Worm (Caenorhabditis elegans) whole organism, L2 larva: ENCODE results near the gene F59B1.4.

ENCODE experiments used
- Y55F3AM.14 ChIP-seq: fragments of 200-800 bp; sonication (Bioruptor generic); optimal IDR thresholded peaks from 2 replicates; lab custom pipeline; 2018; ENCODE audit warnings: mild to moderate bottlenecking, missing genetic modification characterization, missing compliant biosample characterization
- aly-2 ChIP-seq: fragments of 150-350 bp; optimal IDR thresholded peaks from 2 replicates; lab custom pipeline; 2014; ENCODE audit warnings: missing biosample characterization, missing genetic modification characterization
- blmp-1 ChIP-seq: sonication (generic microtip); optimal IDR thresholded peaks from 2 replicates; lab custom pipeline; 2017; ENCODE audit warnings: missing genetic modification characterization, mild to moderate bottlenecking, missing compliant biosample characterization, antibody characterized with exemption, moderate library complexity; ENCODE audit not compliant: insufficient read depth
- ceh-82 ChIP-seq: fragments of 150-350 bp; optimal IDR thresholded peaks from 2 replicates; lab custom pipeline; 2014; ENCODE audit warnings: missing biosample characterization, missing genetic modification characterization
- nhr-25 ChIP-seq: fragments of 150-350 bp; sonication (generic microtip); optimal IDR thresholded peaks from 3 replicates; lab custom pipeline; 2014; ENCODE audit warnings: missing biosample characterization, missing genetic modification characterization
- nhr-77 ChIP-seq: fragments of 150-350 bp; optimal IDR thresholded peaks from 2 replicates; lab custom pipeline; 2014; ENCODE audit warnings: missing biosample characterization, missing genetic modification characterization
- zag-1 ChIP-seq: fragments of 150-350 bp; optimal IDR thresholded peaks from 2 replicates; lab custom pipeline; 2014; ENCODE audit warnings: missing biosample characterization, missing genetic modification characterization
- ztf-11 ChIP-seq: sonication (generic microtip); optimal IDR thresholded peaks from 2 replicates; lab custom pipeline; 2017; ENCODE audit warnings: missing biosample characterization, missing genetic modification characterization

DNA sequence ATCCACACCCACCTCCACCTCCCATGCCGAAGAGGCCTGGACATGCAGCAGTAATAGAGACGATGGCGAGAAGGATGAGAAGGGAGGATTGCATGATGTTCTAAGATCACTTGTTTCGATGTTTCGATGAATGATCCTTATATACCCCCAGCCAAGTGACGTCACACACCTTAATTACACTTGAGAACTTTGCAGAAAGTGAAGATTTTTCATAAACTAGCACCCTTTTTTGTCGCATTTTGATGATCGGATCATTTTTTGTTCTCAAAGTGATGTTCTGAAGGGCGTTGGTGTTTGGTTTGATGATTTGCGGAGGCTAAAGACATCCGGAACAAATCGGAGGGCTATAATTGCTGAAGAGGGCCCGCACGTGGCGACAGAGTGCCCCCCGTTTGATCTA is 51.1 kb downstream of the F59B1.4 start, which contains the start of gene grl-27:
- no peak for TF ChIP-seq blmp-1 (tag; lab: Kevin White, UChicago)
- TF ChIP-seq aly-2 (tag; lab: Kevin White, UChicago): no peak
- TF ChIP-seq ztf-11 (tag; lab: Kevin White, UChicago): no peak
- TF ChIP-seq Y55F3AM.14 (GFP tag; lab: Kevin White, UChicago): no peak
- TF ChIP-seq ceh-82: no peak
- TF ChIP-seq zag-1: no peak
- no peak for TF ChIP-seq nhr-25
- TF ChIP-seq nhr-77: no peak
